Fruit fly (Drosophila melanogaster): Measurements from ENCODE around the gene ND-42.

The ND-42 gene

DNA sequence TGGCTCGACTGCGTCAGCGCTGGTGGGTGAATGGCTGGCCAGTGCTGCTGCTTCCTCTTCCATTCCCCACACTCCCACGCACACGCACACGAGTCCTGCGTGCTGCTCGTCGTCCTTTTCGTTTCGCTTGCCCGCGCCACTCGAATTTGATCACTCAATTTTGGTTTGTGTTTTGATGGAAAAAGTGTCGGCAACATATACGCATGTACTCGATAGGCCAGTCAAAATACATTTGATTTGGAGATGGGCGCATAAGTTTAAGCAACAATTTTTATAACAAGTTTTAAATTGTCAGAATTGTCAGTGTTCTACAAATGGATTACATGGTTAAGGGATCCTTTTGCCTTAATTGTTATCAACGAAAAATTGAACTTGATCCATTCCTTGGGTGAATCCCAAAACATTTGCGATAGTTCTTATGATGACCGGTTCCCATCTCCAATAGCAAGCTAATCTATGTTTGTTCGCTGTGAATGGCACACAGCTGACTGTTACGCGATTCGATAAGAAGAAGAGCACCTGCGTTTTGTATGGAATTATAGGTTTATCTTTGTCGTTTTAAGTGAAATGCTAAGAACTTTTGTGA lies 4.4 kb upstream of the ND-42 start, which contains the start of the genes Mitofilin and mRpL35 (continued):
- TF ChIP-seq CG12942 (GFP tag; optimal IDR thresholded peaks at IDR 0.05) (peak; percentile 4), CG8924 (tag; optimal IDR thresholded peaks at IDR 0.05) (peak; percentile 36), CG12659 (GFP tag; optimal IDR thresholded peaks at IDR 0.05) (peak; percentile 65), HLH4C (GFP tag; IDR thresholded peaks at IDR 0.05; ENCODE audit: partially characterized antibody) (peak; percentile 33; the same call in 1 of the 3 replicates), schlank (tag; optimal IDR thresholded peaks at IDR 0.05) (no peak), CG18262 (tag; optimal IDR thresholded peaks at IDR 0.05) (peak; percentile 41), disco-r (GFP tag; optimal IDR thresholded peaks at IDR 0.05) (no peak), Atf3 (GFP tag; optimal IDR thresholded peaks at IDR 0.05) (no peak), CG18599 (GFP tag; optimal IDR thresholded peaks at IDR 0.05) (no peak), sna (GFP tag; IDR thresholded peaks at IDR 0.05; ENCODE audit: partially characterized antibody) (peak; percentile 54), CG4404 (GFP tag; IDR thresholded peaks at IDR 0.05) (no peak), CG8478 (optimal IDR thresholded peaks at IDR 0.05) (no peak), Dbx (GFP tag; IDR thresholded peaks at IDR 0.05) (no peak), repo (GFP tag; optimal IDR thresholded peaks at IDR 0.05) (no peak), pzg (GFP tag; optimal IDR thresholded peaks at IDR 0.05) (peak; percentile 50), dmrt99B (tag; optimal IDR thresholded peaks at IDR 0.05) (no peak), zen2 (GFP tag; IDR thresholded peaks at IDR 0.05; ENCODE audit: partially characterized antibody) (peak; percentile 44; the same call in 1 of the 3 replicates), CG12155 (GFP tag; optimal IDR thresholded peaks at IDR 0.05) (peak; percentile 50), CG13424 (tag; optimal IDR thresholded peaks at IDR 0.05) (peak; percentile 37), CG8944 (GFP tag; optimal IDR thresholded peaks at IDR 0.05) (peak; percentile 63), her (GFP tag; optimal IDR thresholded peaks at IDR 0.05) (no peak), Dip2 (GFP tag; IDR thresholded peaks at IDR 0.05) (no peak), onecut (GFP tag; IDR thresholded peaks at IDR 0.05) (peak; percentile 3; the same call in 1 of the 2 replicates), az2 (GFP tag; optimal IDR thresholded peaks at IDR 0.05) (peak; percentile 34), CG4820 (GFP tag; optimal IDR thresholded peaks at IDR 0.05) (peak; percentile 6), Lpt (GFP tag; optimal IDR thresholded peaks at IDR 0.05) (no peak), jigr1 (GFP tag; IDR thresholded peaks at IDR 0.05) (no peak), Trl (optimal IDR thresholded peaks at IDR 0.05) (no peak), Trl (GFP tag; optimal IDR thresholded peaks at IDR 0.05) (peak; percentile 41), CG9932 (GFP tag; IDR thresholded peaks at IDR 0.05) (peak; percentile 61), CG3995 (GFP tag; optimal IDR thresholded peaks at IDR 0.05) (peak; percentile 19), Sin3A (optimal IDR thresholded peaks at IDR 0.05) (peak; percentile 97), CG11456 (GFP tag; IDR thresholded peaks at IDR 0.05) (no peak), B-H2 (GFP tag; optimal IDR thresholded peaks at IDR 0.05) (peak; percentile 36), MTF-1 (GFP tag; optimal IDR thresholded peaks at IDR 0.05; ENCODE audit: borderline replicate concordance) (no peak), CG10274 (GFP tag; optimal IDR thresholded peaks at IDR 0.05) (no peak), prd (optimal IDR thresholded peaks at IDR 0.05) (no peak), prd (GFP tag; IDR thresholded peaks at IDR 0.05) (no peak), inv (GFP tag; IDR thresholded peaks at IDR 0.05; ENCODE audit: partially characterized antibody) (peak; percentile 46), bsh (GFP tag; optimal IDR thresholded peaks at IDR 0.05) (no peak), CG6689 (GFP tag; IDR thresholded peaks at IDR 0.05) (peak; percentile 31; the same call in 1 of the 2 replicates), ato (GFP tag; IDR thresholded peaks at IDR 0.05; ENCODE audit: partially characterized antibody) (peak; percentile 45), amos (GFP tag; IDR thresholded peaks at IDR 0.05; ENCODE audit: partially characterized antibody) (peak; percentile 66), CG7357 (GFP tag; IDR thresholded peaks at IDR 0.05) (no peak), CG9797 (GFP tag; optimal IDR thresholded peaks at IDR 0.05) (peak; percentile 9), CG12104 (GFP tag; optimal IDR thresholded peaks at IDR 0.05) (peak; percentile 11), HmgZ (tag; optimal IDR thresholded peaks at IDR 0.05) (peak; percentile 9), CG12299 (tag; optimal IDR thresholded peaks at IDR 0.05) (no peak), hbn (GFP tag; IDR thresholded peaks at IDR 0.05; ENCODE audit: partially characterized antibody) (peak; percentile 45), knrl (GFP tag; IDR thresholded peaks at IDR 0.05; ENCODE audit: partially characterized antibody) (peak; percentile 66; the same call in 2 of the 3 replicates), slp2 (GFP tag; optimal IDR thresholded peaks at IDR 0.05) (peak; percentile 33)

All from whole organism, embryonic.